Fruit fly (Drosophila melanogaster) whole organism, adult: ENCODE data around the gene Nup358.

ENCODE experiments used
- CG11617 ChIP-seq: fragments of 200-800 bp; sonication (Bioruptor generic); optimal IDR thresholded peaks from 2 replicates; lab custom pipeline; 2017; ENCODE audit warnings: mild to moderate bottlenecking, missing biosample characterization, missing genetic modification reagents, missing genetic modification characterization
- CG12768 ChIP-seq: fragments of 200-800 bp; sonication (Bioruptor generic); optimal IDR thresholded peaks from 2 replicates; lab custom pipeline; 2017; ENCODE audit warnings: missing biosample characterization, missing genetic modification characterization, mild to moderate bottlenecking, moderate library complexity, missing genetic modification reagents
- CG14711 ChIP-seq: fragments of 200-800 bp; sonication (Bioruptor generic); optimal IDR thresholded peaks from 2 replicates; lab custom pipeline; 2018; ENCODE audit warnings: missing biosample characterization, mild to moderate bottlenecking, missing genetic modification characterization, moderate library complexity
- CG1620 ChIP-seq: fragments of 200-800 bp; sonication (Bioruptor generic); optimal IDR thresholded peaks from 2 replicates; lab custom pipeline; 2016; ENCODE audit warnings: missing biosample characterization, missing genetic modification characterization
- CG33017 ChIP-seq: fragments of 200-800 bp; sonication (Bioruptor generic); optimal IDR thresholded peaks from 2 replicates; lab custom pipeline; 2018; ENCODE audit warnings: missing biosample characterization, mild to moderate bottlenecking, missing genetic modification characterization, moderate library complexity
- CG5204 ChIP-seq: fragments of 200-800 bp; sonication (Bioruptor generic); optimal IDR thresholded peaks from 2 replicates; lab custom pipeline; 2016; ENCODE audit warnings: missing biosample characterization, missing genetic modification characterization
- CG7045 ChIP-seq: fragments of 200-800 bp; sonication (Bioruptor generic); optimal IDR thresholded peaks from 2 replicates; lab custom pipeline; 2017; ENCODE audit warnings: missing biosample characterization, mild to moderate bottlenecking, missing genetic modification characterization
- CG7101 ChIP-seq: fragments of 200-800 bp; sonication (Bioruptor generic); optimal IDR thresholded peaks from 2 replicates; lab custom pipeline; 2018; ENCODE audit warnings: missing biosample characterization, mild to moderate bottlenecking, missing genetic modification characterization, moderate library complexity
- Clk ChIP-seq: fragments of 200-800 bp; sonication (Bioruptor generic); optimal IDR thresholded peaks from 2 replicates; lab custom pipeline; 2017; ENCODE audit warnings: missing biosample characterization, missing genetic modification characterization
- Crg-1 ChIP-seq: fragments of 200-800 bp; sonication (Bioruptor generic); optimal IDR thresholded peaks from 2 replicates; lab custom pipeline; 2016; ENCODE audit warnings: missing biosample characterization, missing genetic modification characterization
- Hr96 ChIP-seq: fragments of 200-800 bp; sonication (Bioruptor generic); optimal IDR thresholded peaks from 2 replicates; lab custom pipeline; 2016; ENCODE audit warnings: missing biosample characterization, missing genetic modification characterization
- Mnt ChIP-seq: fragments of 200-800 bp; sonication (Bioruptor generic); optimal IDR thresholded peaks from 2 replicates; lab custom pipeline; 2016; ENCODE audit warnings: missing biosample characterization, mild to moderate bottlenecking, missing genetic modification characterization
- bab1 ChIP-seq: fragments of 200-800 bp; sonication (Bioruptor generic); optimal IDR thresholded peaks from 3 replicates; lab custom pipeline; 2019; ENCODE audit warnings: missing biosample characterization, mild to moderate bottlenecking, missing genetic modification characterization, moderate library complexity
- cic ChIP-seq: fragments of 200-800 bp; sonication (Bioruptor generic); optimal IDR thresholded peaks from 2 replicates; lab custom pipeline; 2017; ENCODE audit warnings: missing biosample characterization, mild to moderate bottlenecking, missing genetic modification characterization, moderate library complexity
- cnc ChIP-seq, 2 experiments: fragments of >200 bp; optimal IDR thresholded peaks; 2 replicates each; lab custom pipeline; 2017
- kay ChIP-seq: fragments of 200-800 bp; sonication (Bioruptor generic); peaks from one replicate; lab custom pipeline; 2016; ENCODE audit warnings: missing biosample characterization, missing genetic modification characterization, borderline replicate concordance
- ovo ChIP-seq: fragments of 200-800 bp; sonication (Bioruptor generic); optimal IDR thresholded peaks from 2 replicates; lab custom pipeline; 2016; ENCODE audit warnings: missing biosample characterization, missing genetic modification characterization
- pad ChIP-seq: fragments of 200-800 bp; sonication (Bioruptor generic); optimal IDR thresholded peaks from 3 replicates; lab custom pipeline; 2017; ENCODE audit warnings: missing biosample characterization, missing genetic modification characterization, mild to moderate bottlenecking, moderate library complexity, missing genetic modification reagents
- tj ChIP-seq: fragments of 200-800 bp; sonication (Bioruptor generic); optimal IDR thresholded peaks from 3 replicates; lab custom pipeline; 2017; ENCODE audit warnings: missing biosample characterization, mild to moderate bottlenecking, missing genetic modification characterization, moderate library complexity
- toe ChIP-seq: fragments of 200-800 bp; sonication (Bioruptor generic); optimal IDR thresholded peaks from 2 replicates; lab custom pipeline; 2016; ENCODE audit warnings: missing biosample characterization, missing genetic modification characterization

The Nup358 gene

DNA sequence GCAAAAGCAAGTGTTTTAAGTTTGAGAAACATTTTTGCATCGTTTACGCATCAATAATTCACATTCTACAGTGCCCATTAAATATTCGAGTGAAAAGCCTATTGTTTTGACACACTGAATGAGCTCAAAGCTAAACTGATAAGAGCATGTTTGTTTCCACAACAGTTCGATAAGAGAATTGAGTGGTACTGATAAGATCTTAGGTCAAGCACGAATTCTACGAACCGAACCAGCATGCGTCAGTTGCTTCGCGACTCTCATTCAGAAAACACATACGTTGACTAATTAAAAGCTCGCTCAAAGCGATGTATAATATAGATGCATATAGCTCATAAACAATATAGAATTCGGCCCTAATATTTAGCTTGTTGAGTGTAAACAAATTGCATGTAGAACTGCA, 39.9 kb upstream of the Nup358 start:
- TF ChIP-seq Hr96 (GFP tag; lab: Kevin White, UChicago) (no peak), CG7101 (tag; lab: Kevin White, UChicago) (no peak), kay (GFP tag; lab: Kevin White, UChicago) (peak; percentile 91), CG33017 (no peak), CG5204 (GFP tag; lab: Kevin White, UChicago) (no peak), cnc (optimal IDR thresholded peaks at IDR 0.05; lab: Kevin White, UChicago) (no peak), Clk (GFP tag; lab: Kevin White, UChicago) (no peak), Mnt (no peak), CG1620 (no peak), cic (GFP tag; lab: Kevin White, UChicago) (peak; percentile 40), pad (GFP tag; lab: Kevin White, UChicago) (no peak), Crg-1 (no peak)

- TF ChIP-seq CG14711 (peak; percentile 3), CG7045 (GFP tag; lab: Kevin White, UChicago) (peak; percentile 21), Hr96 (GFP tag; lab: Kevin White, UChicago) (peak; percentile 12), kay (GFP tag; lab: Kevin White, UChicago) (peak; percentile 71), cnc (optimal IDR thresholded peaks at IDR 0.05; lab: Kevin White, UChicago) (no peak), tj (GFP tag; lab: Kevin White, UChicago) (no peak), CG33017 (no peak), pad (GFP tag; lab: Kevin White, UChicago) (no peak), Clk (GFP tag; lab: Kevin White, UChicago) (no peak), Crg-1 (no peak), CG12768 (GFP tag; lab: Kevin White, UChicago) (no peak), toe (GFP tag; lab: Kevin White, UChicago) (peak; percentile 51), CG5204 (GFP tag; lab: Kevin White, UChicago) (no peak), Mnt (no peak), bab1 (no peak), CG11617 (GFP tag; lab: Kevin White, UChicago) (no peak), ovo (GFP tag; lab: Kevin White, UChicago) (no peak), CG7101 (tag; lab: Kevin White, UChicago) (no peak)
Measured at dm6 chr3R:25215123-25215522, 34.0 kb upstream of the Nup358 start, which contains the start of gene Saysd1. Gene Saysd1 (minus strand): TSS chr3R:25215188.

dm6 chr3R:25215997-25216396, 33.2 kb upstream of the Nup358 start, which contains the start of gene CG31106:
Gene CG31106 (plus strand): TSS chr3R:25216297.
- TF ChIP-seq Crg-1 (no peak), Clk (GFP tag; lab: Kevin White, UChicago) (no peak), pad (GFP tag; lab: Kevin White, UChicago) (no peak), CG7045 (GFP tag; lab: Kevin White, UChicago) (no peak), tj (GFP tag; lab: Kevin White, UChicago) (no peak), CG11617 (GFP tag; lab: Kevin White, UChicago) (no peak), CG33017 (no peak), cnc (optimal IDR thresholded peaks at IDR 0.05; lab: Kevin White, UChicago) (no peak), cic (GFP tag; lab: Kevin White, UChicago) (no peak)

- no peak for TF ChIP-seq cnc (optimal IDR thresholded peaks at IDR 0.05; lab: Kevin White, UChicago)
- no peak for TF ChIP-seq CG12768 (GFP tag; lab: Kevin White, UChicago)
- no peak for TF ChIP-seq CG11617 (GFP tag; lab: Kevin White, UChicago)
- TF ChIP-seq Hr96 (GFP tag; lab: Kevin White, UChicago) = no peak
- peak; percentile 6 for TF ChIP-seq cic (GFP tag; lab: Kevin White, UChicago)
- TF ChIP-seq tj (GFP tag; lab: Kevin White, UChicago) = no peak
- no peak for TF ChIP-seq CG5204 (GFP tag; lab: Kevin White, UChicago)
Measured at dm6 chr3R:25219018-25219417, 30.1 kb upstream of the Nup358 start, which contains the start of gene CG31103. Gene CG31103 (plus strand): TSS chr3R:25219318.

dm6 chr3R:25221203-25221807, 27.8 kb upstream of the Nup358 start, which contains the start of gene Alg9:
Gene Alg9 (plus strand): TSS chr3R:25221589.
- TF ChIP-seq toe (GFP tag; lab: Kevin White, UChicago) = peak; percentile 3
- TF ChIP-seq tj (GFP tag; lab: Kevin White, UChicago) = no peak
- TF ChIP-seq CG5204 (GFP tag; lab: Kevin White, UChicago) = peak; percentile 42
- peak; percentile 74 for TF ChIP-seq kay (GFP tag; lab: Kevin White, UChicago)
- TF ChIP-seq CG14711 = peak; percentile 11

- TF ChIP-seq bab1 = no peak
- TF ChIP-seq CG5204 (GFP tag; lab: Kevin White, UChicago) = no peak
- TF ChIP-seq cic (GFP tag; lab: Kevin White, UChicago) = no peak
- no peak for TF ChIP-seq CG1620
- no peak for TF ChIP-seq CG11617 (GFP tag; lab: Kevin White, UChicago)
- no peak for TF ChIP-seq Clk (GFP tag; lab: Kevin White, UChicago)
- TF ChIP-seq CG14711 = no peak
- no peak for TF ChIP-seq CG7045 (GFP tag; lab: Kevin White, UChicago)
- TF ChIP-seq CG33017 = no peak
- TF ChIP-seq ovo (GFP tag; lab: Kevin White, UChicago) = no peak
- TF ChIP-seq kay (GFP tag; lab: Kevin White, UChicago) = no peak
- TF ChIP-seq tj (GFP tag; lab: Kevin White, UChicago) = no peak
- TF ChIP-seq Mnt = no peak
- no peak for TF ChIP-seq CG7101 (tag; lab: Kevin White, UChicago)
- TF ChIP-seq Crg-1 = no peak
- TF ChIP-seq CG12768 (GFP tag; lab: Kevin White, UChicago) = no peak
- no peak for TF ChIP-seq cnc (optimal IDR thresholded peaks at IDR 0.05; lab: Kevin White, UChicago)
Measured at dm6 chr3R:25225483-25225882, 23.7 kb upstream of the Nup358 start.
